Fruit fly (Drosophila melanogaster): ENCODE results near the gene Clp.

The Clp gene

dm6 chr2L:856690-857488 is 37.1 kb downstream of the Clp start (continued):
- no peak for TF ChIP-seq nom (GFP tag; optimal IDR thresholded peaks at IDR 0.05)
- peak; percentile 66; the same call in 2 of the 3 replicates for TF ChIP-seq sr (GFP tag; IDR thresholded peaks at IDR 0.05)
- peak; percentile 65 for TF ChIP-seq CG32532 (GFP tag; IDR thresholded peaks at IDR 0.05)
- peak; percentile 20 for TF ChIP-seq CG7271 (tag; optimal IDR thresholded peaks at IDR 0.05)
- TF ChIP-seq Oli (tag; optimal IDR thresholded peaks at IDR 0.05), result peak; percentile 79
- no peak for TF ChIP-seq Hand (GFP tag; optimal IDR thresholded peaks at IDR 0.05)
- peak; percentile 52 for TF ChIP-seq ac (GFP tag; optimal IDR thresholded peaks at IDR 0.05)
- TF ChIP-seq Kr (GFP tag; optimal IDR thresholded peaks at IDR 0.05), result no peak
- TF ChIP-seq CG13287 (GFP tag; IDR thresholded peaks at IDR 0.05; ENCODE audit: partially characterized antibody), result no peak
- peak; percentile 23 for TF ChIP-seq HmgD (GFP tag; optimal IDR thresholded peaks at IDR 0.05)
- TF ChIP-seq CG2120 (GFP tag; optimal IDR thresholded peaks at IDR 0.05), result peak; percentile 65
- TF ChIP-seq Dip3 (GFP tag; optimal IDR thresholded peaks at IDR 0.05), result peak; percentile 7
- TF ChIP-seq CG15073 (GFP tag; optimal IDR thresholded peaks at IDR 0.05), result no peak
- peak; percentile 80 for TF ChIP-seq ind (GFP tag; optimal IDR thresholded peaks at IDR 0.05)
- peak; percentile 77 for TF ChIP-seq CG17829 (tag; optimal IDR thresholded peaks at IDR 0.05)
- TF ChIP-seq CG9215 (GFP tag; IDR thresholded peaks at IDR 0.05), result 0 out of 2 replicates have a peak, but pooled peaks have one; percentile 54
- peak; percentile 80 for TF ChIP-seq CG14441 (GFP tag; IDR thresholded peaks at IDR 0.05)
- no peak for TF ChIP-seq CG6765 (GFP tag; optimal IDR thresholded peaks at IDR 0.05)
- peak; percentile 21 for TF ChIP-seq maf-S (GFP tag; optimal IDR thresholded peaks at IDR 0.05)
- TF ChIP-seq HHEX (GFP tag; optimal IDR thresholded peaks at IDR 0.05), result peak; percentile 82
- TF ChIP-seq CG9437 (GFP tag; optimal IDR thresholded peaks at IDR 0.05), result peak; percentile 12
- TF ChIP-seq onecut (GFP tag; IDR thresholded peaks at IDR 0.05), result peak; percentile 69
- TF ChIP-seq CG1647 (GFP tag; optimal IDR thresholded peaks at IDR 0.05), result peak; percentile 45
- peak; percentile 89 for TF ChIP-seq ken (GFP tag; IDR thresholded peaks at IDR 0.05)
- peak; percentile 97 for TF ChIP-seq Ets65A (GFP tag)
- TF ChIP-seq dmrt99B (tag; optimal IDR thresholded peaks at IDR 0.05), result peak; percentile 88
- TF ChIP-seq gcm (GFP tag; optimal IDR thresholded peaks at IDR 0.05), result peak; percentile 78
- TF ChIP-seq CG18619 (GFP tag; optimal IDR thresholded peaks at IDR 0.05), result peak; percentile 68
- TF ChIP-seq trem (tag; optimal IDR thresholded peaks at IDR 0.05), result peak; percentile 63
- no peak for TF ChIP-seq Hey (tag; optimal IDR thresholded peaks at IDR 0.05)
- TF ChIP-seq CG17328 (GFP tag; IDR thresholded peaks at IDR 0.05), result peak; percentile 88
- peak; percentile 82 for TF ChIP-seq CG12219 (GFP tag; optimal IDR thresholded peaks at IDR 0.05)
- TF ChIP-seq Jarid2 (GFP tag; optimal IDR thresholded peaks at IDR 0.05), result peak; percentile 58
- TF ChIP-seq CG8089 (GFP tag; optimal IDR thresholded peaks at IDR 0.05), result peak; percentile 44
- peak; percentile 74 for TF ChIP-seq H2.0 (GFP tag; IDR thresholded peaks at IDR 0.05)
- TF ChIP-seq emc (GFP tag; optimal IDR thresholded peaks at IDR 0.05), result peak; percentile 29
- TF ChIP-seq Camta (GFP tag; optimal IDR thresholded peaks at IDR 0.05), result no peak
- TF ChIP-seq Neu2 (GFP tag; optimal IDR thresholded peaks at IDR 0.05; ENCODE audit: borderline replicate concordance), result no peak
- TF ChIP-seq CG11560 (tag; IDR thresholded peaks at IDR 0.05), result peak; percentile 63; the same call in 1 of the 3 replicates
- peak; percentile 25 for TF ChIP-seq Atf3 (GFP tag; optimal IDR thresholded peaks at IDR 0.05)
- TF ChIP-seq sqz (GFP tag; optimal IDR thresholded peaks at IDR 0.05), result peak; percentile 36
- TF ChIP-seq Hr78 (GFP tag; optimal IDR thresholded peaks at IDR 0.05), result peak in 1 of 2 experiments; percentile 99
- no peak for TF ChIP-seq CG7963 (GFP tag; IDR thresholded peaks at IDR 0.05; ENCODE audit: partially characterized antibody)
